Fruit fly (Drosophila melanogaster) whole organism, wandering third instar larva: Measurements from ENCODE around the gene CG13390.

ENCODE experiments used
- CG32264 ChIP-seq: fragments of 200-800 bp; sonication (Bioruptor generic); optimal IDR thresholded peaks from 2 replicates; lab custom pipeline; 2016; ENCODE audit warnings: missing biosample characterization, missing genetic modification characterization
- Myc ChIP-seq: fragments of >200 bp; optimal IDR thresholded peaks from 2 replicates; lab custom pipeline; 2017
- Rel ChIP-seq, 2 experiments: fragments of 200-800 bp; sonication (Bioruptor generic) in 1 of 2; optimal IDR thresholded peaks; 2 replicates in 1 of 2; 3 replicates in 1 of 2; lab custom pipeline; 2016 to 2019; ENCODE audit warnings: mild to moderate bottlenecking in 2 of 2, missing biosample characterization in 2 of 2, missing genetic modification characterization in 2 of 2, moderate library complexity in 1 of 2
- fru ChIP-seq: fragments of 200-800 bp; sonication (Bioruptor generic); optimal IDR thresholded peaks from 3 replicates; lab custom pipeline; 2016; ENCODE audit warnings: missing biosample characterization, mild to moderate bottlenecking, missing genetic modification characterization
- rgr ChIP-seq: fragments of 200-800 bp; sonication (Bioruptor generic); optimal IDR thresholded peaks from 3 replicates; lab custom pipeline; 2016; ENCODE audit warnings: missing biosample characterization, mild to moderate bottlenecking, missing genetic modification characterization
- usp ChIP-seq: fragments of >200 bp; optimal IDR thresholded peaks from 2 replicates; lab custom pipeline; 2017; ENCODE audit warnings: missing biosample characterization, missing genetic modification characterization

DNA sequence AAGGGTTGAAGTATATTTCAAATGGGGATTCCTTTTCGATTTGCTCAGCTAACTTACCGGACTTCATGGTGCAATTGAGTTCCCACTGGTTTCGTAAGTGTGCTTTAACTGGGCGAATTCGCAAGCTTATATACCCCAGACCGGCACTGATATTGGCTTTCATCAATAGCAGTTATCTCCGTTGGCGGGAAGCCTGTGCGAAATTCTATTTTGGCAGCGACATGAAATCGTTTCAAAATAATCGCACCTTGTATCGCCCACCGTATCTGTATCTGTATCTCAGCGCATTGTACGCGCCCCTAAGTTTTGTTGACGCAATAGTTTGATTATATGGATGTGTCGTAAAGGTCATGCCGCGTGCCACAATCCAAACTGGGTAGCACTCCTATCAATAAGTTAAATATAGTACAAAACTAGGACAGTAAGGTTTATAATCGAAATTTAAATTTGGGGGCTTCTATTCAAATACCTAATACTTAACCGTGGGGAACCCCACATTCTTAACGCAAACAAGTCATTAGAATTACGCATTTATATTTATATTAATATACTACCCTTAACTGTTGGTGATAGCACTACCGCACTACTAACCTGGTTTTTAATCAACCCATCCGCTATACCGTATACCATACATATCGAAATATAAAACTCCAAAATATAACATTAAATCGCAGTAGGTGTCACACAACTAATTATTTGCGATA lies 19.6 kb upstream of the CG13390 start, which contains the start of the genes Peritrophin-15a and CG13385:
- TF ChIP-seq Myc (lab: Kevin White, UChicago) (no peak), fru (GFP tag; lab: Kevin White, UChicago) (no peak), rgr (GFP tag; lab: Kevin White, UChicago) (no peak), usp (no peak), Rel (GFP tag; optimal IDR thresholded peaks at IDR 0.05; lab: Kevin White, UChicago) (no peak), Rel (tag; optimal IDR thresholded peaks at IDR 0.05; lab: Kevin White, UChicago) (no peak), CG32264 (GFP tag; lab: Kevin White, UChicago) (no peak)
